Worm (Caenorhabditis elegans) whole organism, L3 larva: ENCODE results near the gene T19D12.4.

ENCODE experiments used
- ZK546.5 ChIP-seq: sonication (generic microtip); optimal IDR thresholded peaks from 2 replicates; lab custom pipeline; 2017; ENCODE audit warnings: missing biosample characterization, missing genetic modification characterization
- aly-2 ChIP-seq: fragments of 150-350 bp; optimal IDR thresholded peaks from 2 replicates; lab custom pipeline; 2014; ENCODE audit warnings: missing biosample characterization, missing genetic modification characterization
- ceh-16 ChIP-seq: sonication (generic microtip); optimal IDR thresholded peaks from 2 replicates; lab custom pipeline; 2017; ENCODE audit warnings: missing biosample characterization, missing genetic modification characterization
- daf-12 ChIP-seq: fragments of 150-350 bp; optimal IDR thresholded peaks from 2 replicates; lab custom pipeline; 2014; ENCODE audit warnings: missing biosample characterization, missing genetic modification reagents, missing genetic modification characterization
- egl-5 ChIP-seq: fragments of 150-350 bp; optimal IDR thresholded peaks from 2 replicates; lab custom pipeline; 2017; ENCODE audit warnings: missing biosample characterization, missing genetic modification reagents, missing genetic modification characterization, inconsistent platforms
- elt-2 ChIP-seq: sonication (generic microtip); optimal IDR thresholded peaks from 2 replicates; lab custom pipeline; 2016; ENCODE audit warnings: missing genetic modification reagents, mild to moderate bottlenecking, missing genetic modification characterization, missing compliant biosample characterization
- lin-15B ChIP-seq: fragments of 150-350 bp; optimal IDR thresholded peaks from 2 replicates; lab custom pipeline; 2014; ENCODE audit warnings: missing biosample characterization, missing genetic modification characterization
- lin-39 ChIP-seq: fragments of 150-350 bp; optimal IDR thresholded peaks from 2 replicates; lab custom pipeline; 2018; ENCODE audit warnings: missing biosample characterization, missing genetic modification reagents, missing genetic modification characterization
- mml-1 ChIP-seq: fragments of 150-350 bp; sonication (generic microtip); optimal IDR thresholded peaks from 3 replicates; lab custom pipeline; 2014; ENCODE audit warnings: missing biosample characterization, missing genetic modification characterization
- nfya-1 ChIP-seq: sonication (generic microtip); optimal IDR thresholded peaks from 2 replicates; lab custom pipeline; 2017; ENCODE audit warnings: missing genetic modification characterization, mild to moderate bottlenecking, missing compliant biosample characterization, antibody characterized with exemption, moderate library complexity; ENCODE audit not compliant: insufficient read depth
- nhr-23 ChIP-seq: fragments of 150-350 bp; optimal IDR thresholded peaks from 2 replicates; lab custom pipeline; 2014; ENCODE audit warnings: missing biosample characterization, missing genetic modification reagents, missing genetic modification characterization
- nhr-25 ChIP-seq: sonication (generic microtip); optimal IDR thresholded peaks from 2 replicates; lab custom pipeline; 2017; ENCODE audit warnings: missing biosample characterization, missing genetic modification characterization
- pha-4 ChIP-seq: fragments of 150-350 bp; optimal IDR thresholded peaks from 2 replicates; lab custom pipeline; 2014; ENCODE audit warnings: missing biosample characterization, missing genetic modification reagents, missing genetic modification characterization
- pqm-1 ChIP-seq: fragments of 150-350 bp; optimal IDR thresholded peaks from 2 replicates; lab custom pipeline; 2017; ENCODE audit warnings: missing biosample characterization, missing genetic modification characterization, inconsistent platforms
- snpc-4 ChIP-seq: fragments of 150-350 bp; optimal IDR thresholded peaks from 2 replicates; lab custom pipeline; 2014; ENCODE audit warnings: missing biosample characterization, missing genetic modification characterization
- unc-62 ChIP-seq: fragments of 150-350 bp; sonication (generic microtip); optimal IDR thresholded peaks from 4 replicates; lab custom pipeline; 2014; ENCODE audit warnings: missing biosample characterization, missing genetic modification reagents, missing genetic modification characterization
- zag-1 ChIP-seq: fragments of 150-350 bp; optimal IDR thresholded peaks from 2 replicates; lab custom pipeline; 2014; ENCODE audit warnings: missing biosample characterization, missing genetic modification characterization

Gene T19D12.4

ce11 chrII:6681478-6681877, 50.6 kb downstream of the T19D12.4 start:
- TF ChIP-seq pqm-1 (tag; lab: Kevin White, UChicago) (peak; percentile 76), zag-1 (tag; lab: Kevin White, UChicago) (no peak), elt-2 (tag; lab: Kevin White, UChicago) (peak; percentile 59)
- TF ChIP-seq, all 47 proteins: peak for 2

ce11 chrII:6682918-6683317, 52.0 kb downstream of the T19D12.4 start:
- TF ChIP-seq nhr-25 (peak; percentile 14), ZK546.5 (tag; lab: Kevin White, UChicago) (no peak)
- TF ChIP-seq, all 47 proteins: peak for 1

- TF ChIP-seq unc-62 (no peak), lin-39 (tag; lab: Kevin White, UChicago) (peak; percentile 66), mml-1 (no peak), nfya-1 (tag; lab: Kevin White, UChicago) (peak; percentile 63), pqm-1 (tag; lab: Kevin White, UChicago) (peak; percentile 20), daf-12 (no peak), snpc-4 (tag; lab: Kevin White, UChicago) (peak; percentile 61), pha-4 (tag; lab: Kevin White, UChicago) (peak; percentile 7), egl-5 (peak; percentile 31), elt-2 (tag; lab: Kevin White, UChicago) (peak; percentile 58), nhr-23 (tag; lab: Kevin White, UChicago) (peak; percentile 0), lin-15B (tag; lab: Kevin White, UChicago) (peak; percentile 73)
Observed at ce11 chrII:6683663-6684285, 52.9 kb downstream of the T19D12.4 start, which contains the start of gene gyf-1. gyf-1 (plus strand) TSS chrII:6684235.

ce11 chrII:6685964-6686363, 55.1 kb downstream of the T19D12.4 start:
- TF ChIP-seq snpc-4 (tag; lab: Kevin White, UChicago): no peak
- no peak for TF ChIP-seq ceh-16 (tag; lab: Kevin White, UChicago)
- TF ChIP-seq aly-2 (tag; lab: Kevin White, UChicago): no peak
